Fruit fly (Drosophila melanogaster): ENCODE data around the gene schlank.

The schlank gene

DNA sequence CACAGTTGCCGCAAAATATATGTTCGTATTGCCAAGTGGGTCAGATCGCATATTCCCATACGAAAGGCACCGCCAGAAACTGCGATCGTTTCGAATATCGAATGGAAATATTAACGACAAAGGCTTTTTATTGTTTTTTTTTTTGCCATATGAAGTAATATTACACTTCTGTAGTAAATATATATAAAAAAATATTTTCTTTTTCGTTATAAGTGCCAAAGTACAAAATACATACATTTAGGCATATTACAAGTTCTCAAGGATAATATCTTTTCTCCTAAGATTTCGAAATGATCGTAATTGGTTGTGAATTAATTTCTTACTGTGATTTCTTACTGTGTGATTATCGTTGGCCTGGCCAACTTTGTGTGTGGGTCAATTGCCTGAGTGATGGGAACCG is 37.2 kb upstream of the schlank start:
- TF ChIP-seq foxo (GFP tag; optimal IDR thresholded peaks at IDR 0.05) (peak in 1 of 2 experiments; percentile 24), br (GFP tag; optimal IDR thresholded peaks at IDR 0.05) (no peak), rgr (GFP tag; optimal IDR thresholded peaks at IDR 0.05) (peak; percentile 7)

DNA sequence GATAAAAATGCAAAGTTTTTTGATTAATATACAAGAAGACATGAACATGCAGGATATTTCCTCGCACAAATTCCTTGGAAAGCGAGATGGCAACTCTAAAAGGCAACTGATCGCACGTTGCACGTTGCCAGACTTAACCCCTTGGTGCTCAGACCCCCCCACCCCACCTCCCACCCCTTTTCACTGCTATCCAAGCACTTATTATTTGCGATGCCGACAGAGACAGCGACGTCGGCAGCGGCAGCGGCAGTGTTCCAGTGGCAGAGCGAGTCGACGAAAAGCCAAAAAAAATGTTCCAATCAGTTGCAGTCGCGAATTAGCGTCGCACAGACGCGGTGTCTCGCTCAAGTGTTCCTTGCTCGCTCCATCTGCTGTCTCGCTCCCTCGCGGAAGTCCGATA is 36.6 kb upstream of the schlank start, which contains the start of gene CG3823:
TSS of gene CG3823 (plus strand) at position 301 of the 400 bp plus-strand sequence.
- TF ChIP-seq Dfd (GFP tag; optimal IDR thresholded peaks at IDR 0.05) = no peak
- TF ChIP-seq Hr83 (GFP tag; optimal IDR thresholded peaks at IDR 0.05; ENCODE audit: poor library complexity, severe bottlenecking) = no peak
- TF ChIP-seq Jra (GFP tag; optimal IDR thresholded peaks at IDR 0.05) = no peak
- TF ChIP-seq Rel (GFP tag; optimal IDR thresholded peaks at IDR 0.05) = no peak
- no peak for TF ChIP-seq Rel (tag; optimal IDR thresholded peaks at IDR 0.05)
- TF ChIP-seq HLH106 (tag; optimal IDR thresholded peaks at IDR 0.05) = no peak
- no peak for TF ChIP-seq tai (GFP tag; optimal IDR thresholded peaks at IDR 0.05)
- TF ChIP-seq ey (GFP tag; optimal IDR thresholded peaks at IDR 0.05) = no peak

DNA sequence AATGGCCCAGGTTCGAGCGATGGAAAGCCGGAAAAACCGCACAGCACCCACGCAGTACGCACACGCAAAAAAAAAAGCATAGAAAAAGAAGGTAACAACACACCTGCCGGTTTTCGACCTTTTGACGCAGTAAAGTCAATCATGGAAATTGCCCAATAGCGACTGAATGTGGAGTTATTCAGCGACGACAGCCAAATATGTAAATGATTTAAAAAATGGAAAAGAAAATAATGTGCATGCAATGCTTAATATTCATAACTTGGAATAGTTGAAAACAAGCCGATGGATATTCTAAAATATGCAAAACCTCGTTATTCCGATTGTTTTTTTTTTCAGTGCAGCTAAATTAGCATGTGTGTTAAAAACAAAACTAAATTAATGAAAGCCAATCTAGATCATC is 36.2 kb upstream of the schlank start:
- no peak for TF ChIP-seq foxo (GFP tag; optimal IDR thresholded peaks at IDR 0.05)
- TF ChIP-seq Hr78 (GFP tag; optimal IDR thresholded peaks at IDR 0.05) = no peak
- no peak for TF ChIP-seq usp (GFP tag; optimal IDR thresholded peaks at IDR 0.05)
- TF ChIP-seq Vsx2 (GFP tag; optimal IDR thresholded peaks at IDR 0.05; ENCODE audit: partially characterized antibody) = no peak
- TF ChIP-seq Abd-B (GFP tag; optimal IDR thresholded peaks at IDR 0.05) = no peak
- TF ChIP-seq jim (GFP tag; optimal IDR thresholded peaks at IDR 0.05) = no peak
- TF ChIP-seq CG32264 (GFP tag; optimal IDR thresholded peaks at IDR 0.05) = no peak
- TF ChIP-seq woc (GFP tag; optimal IDR thresholded peaks at IDR 0.05) = no peak

DNA sequence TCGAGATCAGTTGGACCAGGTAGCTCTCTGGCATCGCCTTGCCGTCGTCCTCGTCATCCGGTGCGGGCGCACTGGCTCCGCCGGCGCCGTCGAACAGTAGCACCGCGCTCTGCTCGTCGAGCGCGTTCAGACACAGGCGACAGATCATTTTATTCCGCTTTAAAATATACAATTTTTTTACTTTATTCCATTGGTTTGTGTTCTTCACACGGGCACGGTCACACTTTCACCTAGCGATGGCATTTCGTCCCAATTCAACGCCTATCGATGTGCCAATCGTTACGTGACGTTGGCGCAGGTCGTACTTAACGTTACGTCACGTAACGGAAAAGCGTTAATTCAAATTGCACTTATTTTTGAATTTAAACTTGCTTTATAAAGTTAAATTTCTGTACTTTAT is 34.0 kb upstream of the schlank start, which contains the start of gene CG12219:
TSS of gene CG12219 (minus strand) at position 234 of the 400 bp plus-strand sequence.
- TF ChIP-seq dl (GFP tag; optimal IDR thresholded peaks at IDR 0.05; ENCODE audit: insufficient read depth in 1 of 2, partially characterized antibody in 2 of 2) = no peak
- no peak for TF ChIP-seq Rel (GFP tag; optimal IDR thresholded peaks at IDR 0.05)
- peak; percentile 71 for TF ChIP-seq Rel (tag; optimal IDR thresholded peaks at IDR 0.05)
- TF ChIP-seq Abd-B (GFP tag; optimal IDR thresholded peaks at IDR 0.05) = no peak
- no peak for TF ChIP-seq dsf (GFP tag; optimal IDR thresholded peaks at IDR 0.05; ENCODE audit: borderline replicate concordance)

DNA sequence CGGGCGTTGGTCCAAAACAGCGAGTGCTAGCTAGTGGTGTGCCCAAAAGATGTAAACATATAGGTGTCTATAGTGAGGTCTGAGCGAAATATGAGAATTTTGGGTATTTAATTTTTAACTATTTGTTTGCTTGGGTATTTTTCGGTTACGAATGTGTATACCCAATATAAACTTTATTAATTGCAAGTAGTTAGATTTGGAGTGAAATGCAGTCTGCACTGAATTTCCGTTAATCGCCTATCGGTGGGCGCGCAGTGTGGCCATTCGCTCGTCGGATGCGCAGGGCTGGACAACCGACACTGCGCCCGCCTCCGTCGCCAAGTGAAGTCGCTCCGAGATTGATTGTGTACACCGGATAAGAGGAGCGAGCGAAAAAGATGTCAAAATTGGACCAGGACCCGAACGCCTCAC is 28.1 kb upstream of the schlank start, which contains the start of the genes CG15891 and CG3815:
TSS of gene CG15891 (minus strand) at position 217 of the 411 bp plus-strand sequence.
TSS of gene CG3815 (plus strand) at position 261 of the 411 bp plus-strand sequence.
- TF ChIP-seq CG9705 (GFP tag; optimal IDR thresholded peaks at IDR 0.05) = peak; percentile 49
- no peak for TF ChIP-seq Vsx2 (GFP tag; optimal IDR thresholded peaks at IDR 0.05; ENCODE audit: partially characterized antibody)
- peak; percentile 71 for TF ChIP-seq Sp1 (GFP tag; optimal IDR thresholded peaks at IDR 0.05)
- TF ChIP-seq Abd-B (GFP tag; optimal IDR thresholded peaks at IDR 0.05) = no peak
- TF ChIP-seq CrebA (GFP tag; optimal IDR thresholded peaks at IDR 0.05; ENCODE audit: borderline replicate concordance) = no peak
- TF ChIP-seq dl (GFP tag; optimal IDR thresholded peaks at IDR 0.05; ENCODE audit: insufficient read depth in 1 of 2, partially characterized antibody in 2 of 2) = no peak
- no peak for TF ChIP-seq fru (GFP tag; optimal IDR thresholded peaks at IDR 0.05)
- TF ChIP-seq lola (GFP tag; optimal IDR thresholded peaks at IDR 0.05) = no peak
- TF ChIP-seq Hr83 (GFP tag; optimal IDR thresholded peaks at IDR 0.05; ENCODE audit: poor library complexity, severe bottlenecking) = no peak
- no peak for TF ChIP-seq brk (GFP tag; optimal IDR thresholded peaks at IDR 0.05)
- TF ChIP-seq sv (GFP tag; optimal IDR thresholded peaks at IDR 0.05) = no peak
- TF ChIP-seq pan (optimal IDR thresholded peaks at IDR 0.05) = no peak
- no peak for TF ChIP-seq CG32264 (GFP tag; optimal IDR thresholded peaks at IDR 0.05)
- no peak for TF ChIP-seq woc (GFP tag; optimal IDR thresholded peaks at IDR 0.05)
- TF ChIP-seq OdsH (GFP tag; optimal IDR thresholded peaks at IDR 0.05) = no peak
- peak; percentile 77 for TF ChIP-seq HLH106 (tag; optimal IDR thresholded peaks at IDR 0.05)
- no peak for TF ChIP-seq N (GFP tag; optimal IDR thresholded peaks at IDR 0.05)
- no peak for TF ChIP-seq sage (GFP tag; optimal IDR thresholded peaks at IDR 0.05)
- peak; percentile 22 for TF ChIP-seq ey (GFP tag; optimal IDR thresholded peaks at IDR 0.05)
- no peak for TF ChIP-seq jim (GFP tag; optimal IDR thresholded peaks at IDR 0.05)
- peak; percentile 99 for TF ChIP-seq Myc (optimal IDR thresholded peaks at IDR 0.05)
- TF ChIP-seq GATAd (GFP tag; optimal IDR thresholded peaks at IDR 0.05) = no peak
- peak; percentile 57 for TF ChIP-seq h (GFP tag; optimal IDR thresholded peaks at IDR 0.05)
- no peak for TF ChIP-seq br (GFP tag; optimal IDR thresholded peaks at IDR 0.05)
- no peak for TF ChIP-seq Mio (GFP tag; optimal IDR thresholded peaks at IDR 0.05)
- no peak for TF ChIP-seq Jra (GFP tag; optimal IDR thresholded peaks at IDR 0.05)
- peak; percentile 51 for TF ChIP-seq rgr (GFP tag; optimal IDR thresholded peaks at IDR 0.05)
- no peak for TF ChIP-seq Hnf4 (GFP tag; optimal IDR thresholded peaks at IDR 0.05)
- no peak for TF ChIP-seq Rel (GFP tag; optimal IDR thresholded peaks at IDR 0.05)
- peak; percentile 43 for TF ChIP-seq Rel (tag; optimal IDR thresholded peaks at IDR 0.05)
- peak; percentile 31 for TF ChIP-seq psq (GFP tag; optimal IDR thresholded peaks at IDR 0.05)
- no peak for TF ChIP-seq Dfd (GFP tag; optimal IDR thresholded peaks at IDR 0.05)
- no peak for TF ChIP-seq Hr78 (GFP tag; optimal IDR thresholded peaks at IDR 0.05)
- no peak for TF ChIP-seq dmrt93B (GFP tag; optimal IDR thresholded peaks at IDR 0.05)
- no peak for TF ChIP-seq Dif (GFP tag; optimal IDR thresholded peaks at IDR 0.05; ENCODE audit: partially characterized antibody)
- TF ChIP-seq usp (GFP tag; optimal IDR thresholded peaks at IDR 0.05) = no peak
- TF ChIP-seq tai (GFP tag; optimal IDR thresholded peaks at IDR 0.05) = no peak
- TF ChIP-seq foxo (GFP tag; optimal IDR thresholded peaks at IDR 0.05) = peak in 1 of 2 experiments; percentile 63
- TF ChIP-seq dsf (GFP tag; optimal IDR thresholded peaks at IDR 0.05; ENCODE audit: borderline replicate concordance) = no peak
